Worm (Caenorhabditis elegans) whole organism, early embryonic: ENCODE results near the gene mif-2.

Experiments used
- B0310.2 ChIP-seq: sonication (generic microtip); optimal IDR thresholded peaks from 2 replicates; lab custom pipeline; 2016; ENCODE audit warnings: mild to moderate bottlenecking, missing genetic modification characterization, missing compliant biosample characterization
- aly-1 ChIP-seq: sonication (generic microtip); optimal IDR thresholded peaks from 2 replicates; lab custom pipeline; 2016; ENCODE audit warnings: missing genetic modification characterization, missing compliant biosample characterization
- ama-1 ChIP-seq: fragments of 150-350 bp; optimal IDR thresholded peaks from 2 replicates; lab custom pipeline; 2014
- ceh-36 ChIP-seq: sonication (generic microtip); optimal IDR thresholded peaks from 2 replicates; lab custom pipeline; 2016; ENCODE audit warnings: missing genetic modification characterization, inconsistent platforms, missing compliant biosample characterization
- ets-7 ChIP-seq: sonication (generic microtip); optimal IDR thresholded peaks from 2 replicates; lab custom pipeline; 2016; ENCODE audit warnings: missing genotype, missing genetic modification characterization, missing compliant biosample characterization
- flt-1 ChIP-seq: fragments of 200-800 bp; sonication (Bioruptor generic); IDR thresholded peaks from 2 replicates; pipeline ENCODE4 v1.3.6; 2022; ENCODE audit warnings: missing genetic modification characterization, missing compliant biosample characterization
- hmbx-1 ChIP-seq: sonication (generic microtip); optimal IDR thresholded peaks from 2 replicates; lab custom pipeline; 2016; ENCODE audit warnings: mild to moderate bottlenecking, missing genetic modification characterization, missing compliant biosample characterization
- pes-1 ChIP-seq: fragments of 200-800 bp; sonication (Bioruptor generic); IDR thresholded peaks from 2 replicates; pipeline ENCODE4 v1.3.6; 2022; ENCODE audit warnings: missing genetic modification reagents, missing genetic modification characterization, missing compliant biosample characterization
- scrt-1 ChIP-seq: fragments of 200-800 bp; sonication (Bioruptor generic); IDR thresholded peaks from 2 replicates; pipeline ENCODE4 v1.3.6; 2022; ENCODE audit warnings: missing genetic modification characterization, missing compliant biosample characterization
- sea-1 ChIP-seq: fragments of 200-800 bp; sonication (Bioruptor generic); conservative IDR thresholded peaks from 2 replicates; pipeline ENCODE4 v1.3.6; 2022; ENCODE audit warnings: missing genetic modification characterization, missing compliant biosample characterization
- tbx-11 ChIP-seq: fragments of 200-800 bp; sonication (Bioruptor generic); IDR thresholded peaks from 2 replicates; pipeline ENCODE4 v1.3.6; 2022; ENCODE audit warnings: missing genetic modification characterization, missing compliant biosample characterization
- tbx-37 ChIP-seq: fragments of 200-800 bp; sonication (Bioruptor generic); conservative IDR thresholded peaks from 2 replicates; pipeline ENCODE4 v1.3.6; 2022; ENCODE audit warnings: missing genetic modification reagents, missing genetic modification characterization, missing compliant biosample characterization
- tra-4 ChIP-seq: sonication (generic microtip); optimal IDR thresholded peaks from 2 replicates; lab custom pipeline; 2017; ENCODE audit warnings: missing genetic modification characterization, missing compliant biosample characterization

DNA sequence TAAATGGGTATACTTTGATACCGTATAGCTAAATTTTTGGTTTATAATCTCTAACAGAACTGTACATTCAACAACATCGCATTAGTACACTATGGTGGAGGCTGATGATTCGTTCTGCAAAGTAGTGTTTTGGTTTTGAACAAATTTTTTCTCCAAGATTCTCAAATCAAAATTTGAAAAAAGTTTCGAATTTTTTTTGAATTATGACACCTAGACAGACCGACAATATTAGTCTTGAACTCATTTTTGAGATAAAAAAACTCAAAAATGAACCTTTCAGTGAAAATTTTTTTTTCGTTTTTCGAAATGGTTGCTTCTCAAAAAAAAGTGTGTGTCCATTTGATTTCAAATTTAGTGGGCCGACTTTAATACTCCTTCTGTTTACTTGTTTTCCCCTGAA lies 32.8 kb downstream of the mif-2 start:
- TF ChIP-seq tbx-37 (GFP tag; lab: Robert Waterston, UW): no peak
- no peak for TF ChIP-seq ceh-36 (tag; lab: Kevin White, UChicago)
- TF ChIP-seq flt-1 (GFP tag; lab: Robert Waterston, UW): no peak
- TF ChIP-seq ama-1: no peak
- TF ChIP-seq ets-7 (tag; lab: Kevin White, UChicago): no peak
- TF ChIP-seq hmbx-1 (tag; lab: Kevin White, UChicago): no peak
- TF ChIP-seq pes-1: no peak
- no peak for TF ChIP-seq aly-1 (tag; lab: Kevin White, UChicago)
- no peak for TF ChIP-seq B0310.2 (tag; lab: Kevin White, UChicago)
- TF ChIP-seq sea-1 (GFP tag; lab: Robert Waterston, UW): no peak
- TF ChIP-seq tbx-11 (GFP tag; lab: Robert Waterston, UW): no peak
- TF ChIP-seq scrt-1: no peak
- TF ChIP-seq tra-4 (tag; lab: Kevin White, UChicago): no peak
